Worm (Caenorhabditis elegans): ENCODE data around the gene ZK262.8.
"Not testable (repeated sequence)": the region's sequence is repeated elsewhere in the genome, so short reads cannot be mapped to it uniquely, and the experiment has no call there.

ZK262.8 gene

ce11 chrV:18438081-18438480 lies at the start of gene ZK262.8:
Gene ZK262.8, plus strand, starts transcription at chrV:18438381.
- no peak for TF ChIP-seq unc-62 (GFP tag; optimal IDR thresholded peaks at IDR 0.05)

DNA sequence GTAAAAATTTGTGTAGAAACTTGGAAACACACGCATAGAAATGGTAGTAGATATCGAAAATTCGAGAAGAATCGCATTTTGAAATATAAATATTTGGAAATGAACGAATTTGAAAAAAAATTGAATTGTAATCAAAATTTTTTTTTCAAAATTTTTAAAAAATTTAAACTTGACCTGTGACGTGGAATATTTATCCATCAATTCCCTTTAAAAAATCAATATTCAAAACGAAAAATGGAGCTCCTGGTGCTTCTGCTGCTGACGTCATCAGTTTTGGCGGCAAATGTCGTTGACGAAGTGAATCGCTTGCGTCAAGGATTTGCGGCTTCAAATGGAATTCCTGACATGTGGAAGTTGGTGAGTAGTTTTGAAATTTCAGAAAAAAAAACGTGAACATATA lies 49.1 kb upstream of the ZK262.8 start, which contains the start of the genes Y51A2B.4 and Y51A2B.5:
TSS of gene Y51A2B.4 (minus strand) at position 101 of the 400 bp plus-strand sequence.
TSS of gene Y51A2B.5 (plus strand) at position 232 of the 400 bp plus-strand sequence.
- TF ChIP-seq unc-62 (GFP tag; optimal IDR thresholded peaks at IDR 0.05), result no peak

- TF ChIP-seq unc-62 (GFP tag; optimal IDR thresholded peaks at IDR 0.05), result no peak
Observed at ce11 chrV:18394203-18394602, 44.0 kb upstream of the ZK262.8 start, which contains the start of gene Y51A2B.6. Gene Y51A2B.6, minus strand, starts transcription at chrV:18394303.

DNA sequence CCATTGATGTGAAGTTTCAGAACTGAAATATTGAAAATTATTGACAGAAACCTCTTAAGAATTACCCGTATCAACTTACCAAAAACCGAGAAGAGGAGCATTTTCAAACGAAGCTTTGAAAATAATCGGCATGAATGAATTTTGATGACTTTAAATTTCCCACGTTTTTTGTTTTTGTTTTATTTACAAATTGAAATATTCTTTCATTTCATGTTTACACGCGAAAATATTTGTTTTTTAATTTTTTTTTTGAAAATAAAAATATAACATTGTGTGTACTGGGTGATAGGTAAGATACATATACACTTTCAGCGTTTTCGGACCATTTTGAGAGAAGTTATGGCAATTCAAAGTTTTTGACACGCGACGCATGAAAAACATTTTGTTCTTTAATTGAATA lies 42.5 kb upstream of the ZK262.8 start, which contains the start of gene Y51A2B.9:
TSS of gene Y51A2B.9 (minus strand) at position 101 of the 400 bp plus-strand sequence.
- no peak for TF ChIP-seq unc-62 (GFP tag; optimal IDR thresholded peaks at IDR 0.05)

DNA sequence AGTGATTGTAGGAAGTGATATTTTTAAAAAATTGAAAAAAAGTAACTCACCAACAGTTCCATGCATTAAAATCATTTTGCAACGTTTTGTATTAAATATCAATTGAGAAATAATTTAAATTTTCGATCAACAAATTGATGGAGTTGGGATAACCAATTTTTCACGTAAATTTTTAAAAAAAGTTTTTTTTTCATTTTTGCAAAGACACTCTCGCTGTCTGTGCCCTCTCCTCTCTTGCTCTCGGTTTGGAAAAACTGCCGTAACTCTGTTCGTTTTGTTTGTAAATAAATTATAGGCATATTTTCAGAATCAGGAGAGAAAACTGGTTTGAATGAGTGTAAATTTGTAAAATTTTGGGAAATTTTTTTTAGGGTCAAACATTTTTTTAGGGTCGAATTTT lies 40.4 kb upstream of the ZK262.8 start, which contains the start of gene Y51A2B.16:
TSS of gene Y51A2B.16 (minus strand) at position 101 of the 400 bp plus-strand sequence.
- TF ChIP-seq unc-62 (GFP tag; optimal IDR thresholded peaks at IDR 0.05), result no peak

DNA sequence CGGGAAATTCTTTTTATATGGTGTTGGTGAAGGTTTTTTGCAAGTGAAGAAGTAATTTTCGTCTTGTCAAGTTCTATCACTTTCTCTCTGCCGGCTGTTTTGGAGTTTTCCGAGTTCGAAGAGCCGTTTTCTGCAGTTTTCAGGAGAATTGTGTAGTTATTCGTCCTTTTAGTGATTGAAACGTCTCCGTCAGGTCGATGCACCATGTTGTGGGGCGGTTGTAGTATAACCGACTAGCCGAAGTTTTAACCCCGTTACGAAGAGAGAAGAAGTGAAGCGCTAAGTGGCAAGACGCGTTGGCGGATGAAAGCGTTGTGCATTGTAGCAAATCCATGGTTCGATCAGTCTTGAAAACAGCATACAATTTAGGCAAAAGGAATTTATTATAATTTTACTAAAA lies 35.4 kb upstream of the ZK262.8 start:
- no peak for TF ChIP-seq unc-62 (GFP tag; optimal IDR thresholded peaks at IDR 0.05)

DNA sequence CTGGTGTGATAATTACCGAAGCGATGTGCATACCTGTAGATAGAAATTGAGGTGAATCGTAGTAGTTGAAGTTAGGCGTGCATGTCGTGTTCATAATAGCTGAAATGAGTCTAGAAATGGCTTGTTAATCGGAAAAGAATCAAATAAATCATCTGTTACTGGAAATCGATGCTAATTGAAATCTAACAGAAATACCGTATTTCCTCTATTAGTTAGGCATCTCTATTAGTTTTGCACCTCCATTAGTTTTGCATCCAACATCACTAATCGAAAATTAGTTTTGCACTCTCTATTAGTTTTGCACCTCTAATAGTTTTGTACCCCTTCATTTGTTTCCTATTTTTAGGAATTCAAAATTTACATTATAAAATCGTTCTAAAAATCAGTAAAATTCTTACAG lies 33.4 kb upstream of the ZK262.8 start, which contains the start of gene srh-209:
TSS of gene srh-209 (minus strand) at position 101 of the 400 bp plus-strand sequence.
- not testable (repeated sequence) for TF ChIP-seq unc-62 (GFP tag; optimal IDR thresholded peaks at IDR 0.05)

DNA sequence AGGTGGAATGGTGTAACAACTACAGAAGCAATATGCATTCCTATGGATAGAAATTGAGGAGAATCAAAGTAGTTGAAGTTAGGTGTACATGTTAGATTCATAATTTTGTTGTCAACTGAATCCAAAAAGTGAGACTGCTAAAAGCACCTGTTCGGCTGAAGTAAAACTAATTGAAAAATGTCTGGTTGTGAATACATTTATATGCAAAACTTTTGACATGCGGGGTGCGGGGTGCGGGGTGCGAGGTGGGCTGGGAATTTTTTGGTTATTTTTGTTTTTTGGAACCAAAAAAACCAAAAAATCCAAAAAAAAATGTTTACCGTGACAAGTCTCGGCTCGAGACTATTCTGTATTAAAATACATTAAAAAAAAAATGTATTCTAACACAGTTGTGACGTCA lies 28.0 kb upstream of the ZK262.8 start, which contains the start of gene srh-207:
TSS of gene srh-207 (minus strand) at position 101 of the 400 bp plus-strand sequence.
- TF ChIP-seq unc-62 (GFP tag; optimal IDR thresholded peaks at IDR 0.05), result no peak

DNA sequence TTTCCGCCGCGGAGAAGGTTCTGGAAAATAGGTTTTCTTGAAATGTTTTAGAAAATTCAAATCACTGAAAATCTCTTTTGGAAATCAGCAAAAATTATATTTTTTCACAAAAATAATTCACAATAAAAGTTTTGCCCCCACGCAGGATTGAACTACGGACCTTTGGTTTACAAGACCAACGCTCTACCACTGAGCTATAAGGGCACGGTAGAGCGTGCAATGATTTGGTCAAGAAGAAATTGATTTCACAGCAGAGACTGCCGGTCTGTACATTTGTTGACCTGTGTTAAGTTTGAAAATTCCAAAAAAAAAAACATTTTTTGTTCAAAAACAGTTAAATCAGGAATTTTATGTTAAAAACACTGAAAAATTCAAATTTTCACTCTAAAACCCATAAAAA lies 25.8 kb upstream of the ZK262.8 start:
- TF ChIP-seq unc-62 (GFP tag; optimal IDR thresholded peaks at IDR 0.05), result no peak

DNA sequence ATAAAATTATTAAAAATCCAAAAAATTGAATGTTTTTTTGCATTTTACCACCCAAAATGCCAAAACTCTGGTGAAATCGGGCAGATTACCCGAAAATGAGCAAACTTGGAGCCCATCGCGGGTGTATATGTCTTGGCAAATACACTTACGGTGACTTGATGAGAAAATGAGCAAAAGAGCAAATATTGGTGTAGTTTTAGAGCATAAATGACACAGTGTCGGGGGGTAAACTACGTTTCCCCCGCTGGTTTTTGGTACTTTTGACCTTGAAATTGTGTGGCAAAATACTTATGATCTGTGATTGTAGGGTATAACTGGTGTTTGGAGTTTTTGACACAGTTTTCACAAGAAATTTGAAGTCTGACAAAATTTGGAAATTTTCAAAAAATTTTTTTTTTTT lies 25.3 kb upstream of the ZK262.8 start, which contains the start of gene ZK262.2:
TSS of gene ZK262.2 (minus strand) at position 101 of the 400 bp plus-strand sequence.
- no peak for TF ChIP-seq unc-62 (GFP tag; optimal IDR thresholded peaks at IDR 0.05)

DNA sequence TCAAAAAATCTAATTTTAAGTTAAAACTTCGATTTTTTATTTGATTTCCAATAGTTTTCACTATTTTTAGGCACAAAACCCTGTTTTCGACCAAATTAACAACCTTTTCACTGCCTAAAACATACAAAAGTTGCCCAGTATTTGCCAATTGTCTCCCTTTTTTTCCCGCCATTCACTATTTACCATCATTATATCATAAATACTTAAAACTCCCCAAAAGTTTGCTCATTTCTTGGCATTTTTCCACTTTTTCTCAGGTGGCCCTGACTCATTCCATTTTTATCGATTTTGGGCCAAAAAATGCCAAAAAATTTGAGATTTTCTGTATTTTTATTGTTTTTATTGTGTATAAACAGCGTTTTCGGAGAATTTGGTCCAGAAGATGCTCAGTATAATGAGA lies 24.1 kb upstream of the ZK262.8 start, which contains the start of gene txt-8:
TSS of gene txt-8 (plus strand) at position 301 of the 400 bp plus-strand sequence.
- no peak for TF ChIP-seq unc-62 (GFP tag; optimal IDR thresholded peaks at IDR 0.05)

ce11 chrV:18420797-18421196 lies 17.4 kb upstream of the ZK262.8 start, which contains the start of gene srj-26:
Gene srj-26, plus strand, starts transcription at chrV:18421097.
- TF ChIP-seq unc-62 (GFP tag; optimal IDR thresholded peaks at IDR 0.05), result no peak

DNA sequence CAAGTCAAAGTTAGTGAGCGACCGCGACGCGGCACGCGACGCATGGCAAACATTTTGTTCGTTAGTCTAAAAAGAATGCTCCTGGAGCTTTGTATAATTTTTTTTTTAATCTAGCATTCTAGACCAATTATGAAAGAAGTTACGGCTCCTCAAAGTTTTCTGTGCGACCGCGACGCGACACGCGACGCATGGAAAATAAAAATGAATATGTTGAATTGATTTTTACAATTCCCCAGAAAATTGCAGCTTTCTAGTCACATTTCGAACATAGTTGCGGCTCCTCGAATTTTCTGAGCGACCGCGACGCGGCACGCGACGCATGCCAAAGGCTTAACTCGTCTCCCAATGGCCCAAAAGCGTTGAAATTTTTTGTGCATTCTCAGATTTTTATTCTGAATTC lies 13.7 kb upstream of the ZK262.8 start, which contains the start of gene ZK262.4:
TSS of gene ZK262.4 (minus strand) at position 101 of the 400 bp plus-strand sequence.
- TF ChIP-seq unc-62 (GFP tag; optimal IDR thresholded peaks at IDR 0.05), result no peak

DNA sequence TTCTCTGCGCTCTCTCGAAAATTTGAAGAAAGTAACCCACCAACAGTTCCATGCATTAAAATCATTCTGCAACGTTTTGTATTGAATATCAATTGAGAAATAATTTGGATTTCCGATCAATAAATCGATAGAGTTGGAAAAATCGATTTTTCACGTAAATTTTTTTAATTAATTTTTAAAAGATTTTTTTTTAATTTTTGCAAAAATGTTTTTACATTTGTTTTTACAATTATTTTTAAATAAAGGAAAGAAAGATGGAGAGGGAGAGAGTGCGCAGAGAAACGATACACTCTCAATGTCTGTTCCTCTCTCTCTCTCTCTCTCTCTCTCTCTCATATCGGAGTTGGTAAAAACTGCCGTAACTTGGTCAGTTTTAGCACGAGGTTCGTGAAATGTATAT lies 12.6 kb upstream of the ZK262.8 start, which contains the start of gene ZK262.19:
TSS of gene ZK262.19 (minus strand) at position 101 of the 400 bp plus-strand sequence.
- TF ChIP-seq unc-62 (GFP tag; optimal IDR thresholded peaks at IDR 0.05), result no peak

- no peak for TF ChIP-seq unc-62 (GFP tag; optimal IDR thresholded peaks at IDR 0.05)
Observed at ce11 chrV:18426280-18426679, 11.9 kb upstream of the ZK262.8 start, which contains the start of gene srw-83. Gene srw-83, plus strand, starts transcription at chrV:18426580.

DNA sequence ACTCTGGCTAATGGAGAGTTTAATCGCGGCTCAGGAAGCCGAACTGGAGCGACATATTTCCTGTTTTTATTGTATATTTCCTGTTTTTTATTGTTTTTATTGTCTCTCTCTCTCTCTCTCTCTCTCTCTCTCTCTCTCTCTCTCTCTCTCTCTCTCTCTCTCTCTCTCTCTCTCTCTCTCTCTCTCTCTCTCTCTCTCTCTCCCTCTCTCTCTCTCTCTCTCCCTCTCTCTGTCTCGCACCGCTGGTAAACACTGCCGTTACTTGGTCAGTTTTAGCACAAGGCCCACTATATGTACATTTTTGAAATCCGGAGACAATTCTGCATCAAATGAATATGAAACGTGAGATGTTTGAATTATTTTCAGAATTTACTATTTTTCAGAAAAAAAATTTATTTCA lies 7.4 kb upstream of the ZK262.8 start:
- TF ChIP-seq unc-62 (GFP tag; optimal IDR thresholded peaks at IDR 0.05), result no peak

ce11 chrV:18431450-18431849 lies 6.7 kb upstream of the ZK262.8 start, which contains the start of gene srw-82:
Gene srw-82, plus strand, starts transcription at chrV:18431750.
- no peak for TF ChIP-seq unc-62 (GFP tag; optimal IDR thresholded peaks at IDR 0.05)

All from whole organism, dauer.